Worm (Caenorhabditis elegans) whole organism, L4 larva: ENCODE results near the gene F47B7.2.

Experiments used
- D1046.2 ChIP-seq: fragments of 200-800 bp; sonication (Bioruptor generic); IDR thresholded peaks from 2 replicates; pipeline ENCODE4 v1.3.6; 2022; ENCODE audit warnings: missing genetic modification characterization, missing compliant biosample characterization
- F26F4.8 ChIP-seq: fragments of 200-800 bp; sonication (Bioruptor generic); conservative IDR thresholded peaks from 2 replicates; pipeline ENCODE4 v1.3.6; 2022; ENCODE audit warnings: missing genetic modification characterization, missing compliant biosample characterization
- Y105C5A.15 ChIP-seq: fragments of 200-800 bp; sonication (Bioruptor generic); IDR thresholded peaks from 2 replicates; pipeline ENCODE4 v1.3.6; 2022; ENCODE audit warnings: missing genetic modification characterization, missing compliant biosample characterization
- ZK546.5 ChIP-seq, 2 experiments: sonication (generic microtip); optimal IDR thresholded peaks; 2 replicates each; lab custom pipeline; 2017; ENCODE audit warnings: missing biosample characterization in 2 of 2, missing genetic modification characterization in 2 of 2
- aha-1 ChIP-seq: fragments of 150-350 bp; peaks from one replicate; lab custom pipeline; 2014; ENCODE audit warnings: missing biosample characterization, missing genetic modification characterization
- arid-1 ChIP-seq: fragments of 200-800 bp; sonication (Bioruptor generic); conservative IDR thresholded peaks from 2 replicates; pipeline ENCODE4 v1.3.6; 2022; ENCODE audit warnings: missing genetic modification reagents, missing genetic modification characterization, missing compliant biosample characterization
- ceh-20 ChIP-seq: fragments of 200-800 bp; sonication (Bioruptor generic); IDR thresholded peaks from 2 replicates; pipeline ENCODE4 v1.3.6; 2022; ENCODE audit warnings: missing genetic modification reagents, missing genetic modification characterization, missing compliant biosample characterization
- ceh-28 ChIP-seq: fragments of 150-350 bp; optimal IDR thresholded peaks from 2 replicates; lab custom pipeline; 2014; ENCODE audit warnings: missing biosample characterization, missing genetic modification reagents, missing genetic modification characterization
- ceh-82 ChIP-seq: sonication (generic microtip); optimal IDR thresholded peaks from 2 replicates; lab custom pipeline; 2017; ENCODE audit warnings: missing biosample characterization, missing genetic modification characterization
- daf-16 ChIP-seq, 3 experiments: sonication (generic microtip); optimal IDR thresholded peaks; 2 replicates each; lab custom pipeline; 2016 to 2017; ENCODE audit warnings: missing genetic modification characterization in 3 of 3, missing genetic modification reagents in 3 of 3, mild to moderate bottlenecking in 2 of 3, missing compliant biosample characterization in 2 of 3, missing biosample characterization in 1 of 3, moderate library complexity in 1 of 3
- dmd-6 ChIP-seq: fragments of 200-800 bp; sonication (Bioruptor generic); IDR thresholded peaks from 2 replicates; pipeline ENCODE4 v1.3.6; 2022; ENCODE audit warnings: missing genetic modification reagents, missing genetic modification characterization, missing compliant biosample characterization
- dve-1 ChIP-seq: sonication (generic microtip); optimal IDR thresholded peaks from 2 replicates; lab custom pipeline; 2017; ENCODE audit warnings: antibody characterized with exemption, mild to moderate bottlenecking, missing genetic modification characterization, missing compliant biosample characterization; ENCODE audit not compliant: insufficient read depth
- fkh-10 ChIP-seq: fragments of 150-350 bp; optimal IDR thresholded peaks from 2 replicates; lab custom pipeline; 2014; ENCODE audit warnings: missing biosample characterization, missing genetic modification reagents, missing genetic modification characterization
- fos-1 ChIP-seq: fragments of 150-350 bp; optimal IDR thresholded peaks from 2 replicates; lab custom pipeline; 2014; ENCODE audit warnings: missing biosample characterization, missing genetic modification characterization
- hif-1 ChIP-seq, 2 experiments: sonication (generic microtip); optimal IDR thresholded peaks; 2 replicates each; lab custom pipeline; 2016 to 2017; ENCODE audit warnings: missing compliant biosample characterization in 2 of 2, missing genetic modification characterization in 2 of 2, missing genetic modification reagents in 2 of 2, missing genotype in 2 of 2, mild to moderate bottlenecking in 1 of 2
- hlh-11 ChIP-seq: fragments of 200-800 bp; sonication (Bioruptor generic); optimal IDR thresholded peaks from 2 replicates; lab custom pipeline; 2018; ENCODE audit warnings: mild to moderate bottlenecking, missing genetic modification characterization, missing compliant biosample characterization
- hlh-30 ChIP-seq: sonication (generic microtip); optimal IDR thresholded peaks from 2 replicates; lab custom pipeline; 2017; ENCODE audit warnings: antibody characterized with exemption, mild to moderate bottlenecking, missing genetic modification characterization, missing compliant biosample characterization; ENCODE audit not compliant: insufficient read depth
- hmg-1.1 ChIP-seq: fragments of 200-800 bp; sonication (Bioruptor generic); IDR thresholded peaks from 2 replicates; pipeline ENCODE4 v1.3.6; 2022; ENCODE audit warnings: missing genetic modification reagents, missing genetic modification characterization, missing compliant biosample characterization
- jun-1 ChIP-seq: fragments of 150-350 bp; optimal IDR thresholded peaks from 2 replicates; lab custom pipeline; 2014; ENCODE audit warnings: missing biosample characterization, missing genetic modification reagents, missing genetic modification characterization
- lim-7 ChIP-seq: fragments of 200-800 bp; sonication (Bioruptor generic); IDR thresholded peaks from 2 replicates; pipeline ENCODE4 v1.3.6; 2022; ENCODE audit warnings: missing genetic modification characterization, missing compliant biosample characterization
- lin-13 ChIP-seq: fragments of 150-350 bp; optimal IDR thresholded peaks from 2 replicates; lab custom pipeline; 2014; ENCODE audit warnings: missing biosample characterization, missing genetic modification reagents, missing genetic modification characterization
- lin-29 ChIP-seq: fragments of 200-800 bp; sonication (Bioruptor generic); IDR thresholded peaks from 2 replicates; pipeline ENCODE4 v1.3.6; 2022; ENCODE audit warnings: missing genetic modification reagents, missing genetic modification characterization, missing compliant biosample characterization
- madf-5 ChIP-seq, 2 experiments: fragments of 200-800 bp; sonication (Bioruptor generic); IDR thresholded peaks; 2 replicates each; pipeline ENCODE4 v1.3.6; 2022; ENCODE audit warnings: missing compliant biosample characterization in 2 of 2, missing genetic modification characterization in 2 of 2
- mdl-1 ChIP-seq, 2 experiments: fragments of 150-350 bp in 1 of 2; sonication (generic microtip) in 1 of 2; optimal IDR thresholded peaks; 2 replicates each; lab custom pipeline; 2014 to 2017; ENCODE audit warnings: missing biosample characterization in 2 of 2, missing genetic modification characterization in 2 of 2
- mep-1 ChIP-seq: fragments of 150-350 bp; sonication (generic microtip); optimal IDR thresholded peaks from 3 replicates; lab custom pipeline; 2014; ENCODE audit warnings: missing biosample characterization, missing genetic modification characterization
- mxl-3 ChIP-seq: fragments of 200-800 bp; sonication (Bioruptor generic); optimal IDR thresholded peaks from 2 replicates; lab custom pipeline; 2018; ENCODE audit warnings: mild to moderate bottlenecking, missing genetic modification characterization, missing compliant biosample characterization
- nhr-10 ChIP-seq: fragments of 150-350 bp; optimal IDR thresholded peaks from 2 replicates; lab custom pipeline; 2014; ENCODE audit warnings: missing biosample characterization, missing genetic modification characterization
- nhr-11 ChIP-seq: fragments of 150-350 bp; optimal IDR thresholded peaks from 2 replicates; lab custom pipeline; 2014; ENCODE audit warnings: missing biosample characterization, missing genetic modification characterization
- nhr-25 ChIP-seq: sonication (generic microtip); optimal IDR thresholded peaks from 2 replicates; lab custom pipeline; 2017; ENCODE audit warnings: missing genetic modification characterization, mild to moderate bottlenecking, missing compliant biosample characterization, antibody characterized with exemption, moderate library complexity, borderline replicate concordance; ENCODE audit not compliant: insufficient read depth
- nhr-28 ChIP-seq: fragments of 150-350 bp; optimal IDR thresholded peaks from 2 replicates; lab custom pipeline; 2014; ENCODE audit warnings: missing biosample characterization, missing genetic modification characterization
- nhr-42 ChIP-seq: fragments of 200-800 bp; sonication (Bioruptor generic); IDR thresholded peaks from 2 replicates; pipeline ENCODE4 v1.3.6; 2022; ENCODE audit warnings: missing genetic modification characterization, missing compliant biosample characterization
- pqm-1 ChIP-seq: sonication (generic microtip); optimal IDR thresholded peaks from 2 replicates; lab custom pipeline; 2017; ENCODE audit warnings: missing biosample characterization, missing genetic modification characterization
- saeg-2 ChIP-seq: fragments of 200-800 bp; sonication (Bioruptor generic); IDR thresholded peaks from 2 replicates; pipeline ENCODE4 v1.3.6; 2022; ENCODE audit warnings: missing genetic modification reagents, missing genetic modification characterization, missing compliant biosample characterization
- tag-97 ChIP-seq: fragments of 200-800 bp; sonication (Bioruptor generic); IDR thresholded peaks from 2 replicates; pipeline ENCODE4 v1.3.6; 2022; ENCODE audit warnings: missing genetic modification characterization, missing compliant biosample characterization
- tra-1 ChIP-seq: fragments of 200-800 bp; sonication (Bioruptor generic); IDR thresholded peaks from 2 replicates; pipeline ENCODE4 v1.3.6; 2022; ENCODE audit warnings: missing genetic modification reagents, missing genetic modification characterization, missing compliant biosample characterization
- unc-130 ChIP-seq: sonication (generic microtip); optimal IDR thresholded peaks from 2 replicates; lab custom pipeline; 2016; ENCODE audit warnings: missing genetic modification reagents, missing genetic modification characterization, missing compliant biosample characterization
- unc-62 ChIP-seq, 3 experiments: fragments of 150-350 bp in 1 of 3; sonication (generic microtip); optimal IDR thresholded peaks in 2 of 3; peaks in 1 of 3; 1 replicate in 1 of 3; 2 replicates in 2 of 3; lab custom pipeline; 2014 to 2017; ENCODE audit warnings: missing biosample characterization in 3 of 3, missing genetic modification characterization in 3 of 3, missing genetic modification reagents in 3 of 3, missing genotype in 1 of 3
- zfp-2 ChIP-seq: sonication (generic microtip); optimal IDR thresholded peaks from 2 replicates; lab custom pipeline; 2016; ENCODE audit warnings: mild to moderate bottlenecking, missing genetic modification characterization, missing compliant biosample characterization
- ztf-7 ChIP-seq: fragments of 150-350 bp; optimal IDR thresholded peaks from 2 replicates; lab custom pipeline; 2014; ENCODE audit warnings: missing biosample characterization, missing genetic modification characterization

The F47B7.2 gene

DNA sequence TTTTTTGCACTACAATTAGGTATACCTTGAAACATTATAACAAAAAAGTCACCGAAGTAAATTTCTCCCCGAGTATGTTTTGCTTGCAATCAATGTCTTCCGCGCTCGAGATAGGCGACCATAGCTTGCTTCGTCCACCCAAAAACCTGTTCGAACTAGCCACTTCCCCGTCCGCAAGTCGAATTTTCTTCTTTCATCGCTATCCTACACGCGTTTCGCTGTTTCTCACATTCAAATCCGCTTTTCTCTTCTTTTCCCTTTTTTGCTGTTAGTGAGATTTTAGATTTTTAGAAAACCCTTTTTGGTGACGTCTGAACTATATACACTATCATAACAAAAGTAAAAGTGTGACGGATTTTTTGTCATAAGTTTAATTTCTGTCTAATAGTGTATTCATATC is 671 bp downstream of the F47B7.2 start:
- TF ChIP-seq mxl-3 (GFP tag; lab: Kevin White, UChicago) (peak; percentile 5), tra-1 (no peak), saeg-2 (no peak), ZK546.5 (tag; optimal IDR thresholded peaks at IDR 0.05; lab: Kevin White, UChicago) (no peak), lin-29 (no peak), unc-62 (GFP tag; optimal IDR thresholded peaks at IDR 0.05 in 1 of 2; lab: Kevin White, UChicago) (peak in 1 of 2 experiments; percentile 95), unc-62 (tag; optimal IDR thresholded peaks at IDR 0.05; lab: Kevin White, UChicago) (no peak), unc-130 (GFP tag; lab: Kevin White, UChicago) (no peak), ceh-82 (tag; lab: Kevin White, UChicago) (no peak), aha-1 (tag; lab: Kevin White, UChicago) (peak; percentile 4), hlh-11 (tag; lab: Kevin White, UChicago) (peak; percentile 14), ceh-28 (tag; lab: Kevin White, UChicago) (no peak), nhr-28 (tag; lab: Kevin White, UChicago) (peak; percentile 7)
- TF ChIP-seq, all 104 proteins: peak for 5

ce11 chrX:3781040-3781439 is 8.5 kb downstream of the F47B7.2 start, which contains the start of gene marg-1:
TSS of gene marg-1 (minus strand) at chrX:3781140.
- TF ChIP-seq jun-1 (no peak), aha-1 (tag; lab: Kevin White, UChicago) (peak; percentile 27), nhr-28 (tag; lab: Kevin White, UChicago) (no peak)
- TF ChIP-seq, all 104 proteins: peak for 1

DNA sequence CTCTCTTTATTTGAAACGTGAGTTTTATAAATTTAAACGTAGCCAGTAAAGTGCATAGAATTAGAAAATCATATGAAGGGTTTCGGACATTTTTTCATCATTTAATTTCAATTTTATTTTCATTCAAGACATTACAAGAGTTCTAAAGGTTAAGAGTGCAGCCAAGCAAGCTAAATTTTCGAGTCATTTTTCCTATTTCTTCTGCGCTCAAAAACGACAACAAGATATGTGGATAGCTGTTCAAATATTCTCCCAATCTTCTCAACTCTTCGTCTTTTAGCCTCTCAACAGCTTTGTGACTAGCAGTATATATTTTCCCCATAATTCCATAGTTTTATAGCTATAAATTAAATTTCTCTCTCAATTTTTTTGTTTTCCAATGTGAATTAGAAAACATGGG is 11.1 kb downstream of the F47B7.2 start:
- TF ChIP-seq lin-13 (GFP tag; lab: Kevin White, UChicago) (no peak), unc-62 (GFP tag; optimal IDR thresholded peaks at IDR 0.05 in 1 of 2; lab: Kevin White, UChicago) (peak in 1 of 2 experiments; percentile 97), unc-62 (tag; optimal IDR thresholded peaks at IDR 0.05; lab: Kevin White, UChicago) (no peak)

DNA sequence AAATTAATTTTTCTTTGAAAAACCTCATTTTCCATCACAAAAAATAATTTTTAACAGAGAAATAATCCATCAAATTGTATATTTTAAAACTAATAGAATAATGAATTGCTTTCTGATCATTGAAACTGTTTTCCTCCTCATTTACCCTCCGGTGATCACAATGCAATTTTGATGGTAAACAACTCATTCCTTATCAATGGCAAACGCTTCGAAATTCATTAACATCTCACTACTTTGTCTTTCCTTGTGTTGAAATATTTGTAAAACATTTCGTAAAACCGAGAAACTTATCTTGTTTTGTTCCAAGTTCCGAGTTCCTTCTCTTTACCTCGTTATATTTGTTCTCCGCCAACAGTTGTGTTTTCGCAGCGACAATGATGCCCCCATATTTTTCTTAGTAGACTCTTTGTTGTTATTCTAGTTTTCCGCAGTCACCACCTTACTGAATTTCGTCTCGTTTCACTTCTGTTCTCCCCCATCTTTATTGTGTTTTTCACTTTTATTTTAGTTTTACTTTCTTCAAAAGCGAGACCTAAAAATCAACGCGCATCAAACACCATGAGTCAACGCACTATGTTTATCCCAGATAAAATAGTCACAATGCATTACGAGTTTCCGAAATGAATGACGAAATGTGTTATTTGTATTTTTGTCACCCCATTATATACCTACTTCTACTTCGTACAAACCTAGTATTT is 12.7 kb downstream of the F47B7.2 start:
- TF ChIP-seq daf-16 (GFP tag; optimal IDR thresholded peaks at IDR 0.05; lab: Kevin White, UChicago): no peak
- TF ChIP-seq daf-16 (tag; optimal IDR thresholded peaks at IDR 0.05; lab: Kevin White, UChicago): peak; percentile 96
- TF ChIP-seq nhr-28 (tag; lab: Kevin White, UChicago): peak; percentile 24
- TF ChIP-seq ceh-28 (tag; lab: Kevin White, UChicago): no peak
- peak; percentile 13 for TF ChIP-seq hlh-30
- TF ChIP-seq pqm-1 (tag; lab: Kevin White, UChicago): peak; percentile 32
- TF ChIP-seq ztf-7: no peak
- TF ChIP-seq ceh-20 (GFP tag; lab: Robert Waterston, UW): no peak
- peak; percentile 30 for TF ChIP-seq dve-1 (tag; lab: Kevin White, UChicago)

ce11 chrX:3787431-3788076 is 15.0 kb downstream of the F47B7.2 start, which contains the start of gene pmpl-1:
TSS of gene pmpl-1 (plus strand) at chrX:3788026.
- TF ChIP-seq pqm-1 (tag; lab: Kevin White, UChicago) (no peak), nhr-11 (tag; lab: Kevin White, UChicago) (peak; percentile 33), tag-97 (no peak), mdl-1 (tag; optimal IDR thresholded peaks at IDR 0.05; lab: Kevin White, UChicago) (peak; percentile 71 to 72), dve-1 (tag; lab: Kevin White, UChicago) (no peak), hlh-30 (peak; percentile 88), D1046.2 (GFP tag; lab: Robert Waterston, UW) (no peak), arid-1 (no peak), fkh-10 (GFP tag; lab: Kevin White, UChicago) (no peak), hif-1 (tag; optimal IDR thresholded peaks at IDR 0.05; lab: Kevin White, UChicago) (no peak), lin-13 (GFP tag; lab: Kevin White, UChicago) (no peak), hmg-1.1 (GFP tag; lab: Robert Waterston, UW) (peak; percentile 31; the same call in 1 of the 2 replicates), nhr-25 (tag; lab: Kevin White, UChicago) (peak; percentile 66), F26F4.8 (GFP tag; lab: Robert Waterston, UW) (no peak), unc-130 (GFP tag; lab: Kevin White, UChicago) (no peak), lim-7 (no peak), madf-5 (GFP tag; IDR thresholded peaks at IDR 0.05; lab: Robert Waterston, UW) (no peak), dmd-6 (GFP tag; lab: Robert Waterston, UW) (peak; percentile 22), nhr-10 (no peak), mep-1 (tag; lab: Kevin White, UChicago) (peak; percentile 69), ceh-20 (GFP tag; lab: Robert Waterston, UW) (no peak), nhr-42 (GFP tag; lab: Robert Waterston, UW) (no peak), zfp-2 (no peak), Y105C5A.15 (no peak), fos-1 (tag; lab: Kevin White, UChicago) (no peak)
